Worm (Caenorhabditis elegans): Measurements from ENCODE around the gene jmjd-4.

ce11 chrIII:10330372-10331062 is 3.3 kb downstream of the jmjd-4 start, which contains the start of gene nex-2:
- TF ChIP-seq him-1 (tag; optimal IDR thresholded peaks at IDR 0.05) (no peak), dao-5 (tag; optimal IDR thresholded peaks at IDR 0.05) (no peak)
